Fruit fly (Drosophila melanogaster) whole organism, embryonic: ENCODE results near the gene CG46397.

ENCODE experiments used
- ATbp ChIP-seq: fragments of 200-800 bp; sonication (Bioruptor generic); optimal IDR thresholded peaks from 2 replicates; lab custom pipeline; 2017; ENCODE audit warnings: missing biosample characterization, mild to moderate bottlenecking, missing genetic modification characterization, missing genetic modification reagents
- CG10274 ChIP-seq: fragments of 200-800 bp; sonication (Bioruptor generic); optimal IDR thresholded peaks from 3 replicates; lab custom pipeline; 2017; ENCODE audit warnings: missing biosample characterization, mild to moderate bottlenecking, missing genetic modification characterization
- CG10979 ChIP-seq: fragments of 200-800 bp; sonication (Bioruptor generic); optimal IDR thresholded peaks from 2 replicates; lab custom pipeline; 2018; ENCODE audit warnings: missing biosample characterization, mild to moderate bottlenecking, missing genetic modification characterization, moderate library complexity
- CG11456 ChIP-seq: fragments of 200-800 bp; sonication (Bioruptor generic); IDR thresholded peaks from 3 replicates; pipeline ENCODE4 v1.3.6; 2022; ENCODE audit warnings: missing biosample characterization, missing genetic modification characterization
- CG11696 ChIP-seq: fragments of 200-800 bp; sonication (Bioruptor generic); IDR thresholded peaks from 2 replicates; pipeline ENCODE4 v1.3.6; 2022; ENCODE audit warnings: missing biosample characterization, missing genetic modification characterization
- CG12155 ChIP-seq: fragments of 200-800 bp; sonication (Bioruptor generic); optimal IDR thresholded peaks from 3 replicates; lab custom pipeline; 2016; ENCODE audit warnings: missing biosample characterization, missing genetic modification characterization
- CG1233 ChIP-seq: fragments of 200-800 bp; sonication (Bioruptor generic); optimal IDR thresholded peaks from 4 replicates; lab custom pipeline; 2018; ENCODE audit warnings: missing biosample characterization, mild to moderate bottlenecking, missing genetic modification characterization
- CG14667 ChIP-seq: fragments of 200-800 bp; sonication (Bioruptor generic); IDR thresholded peaks from 2 replicates; pipeline ENCODE4 v1.3.6; 2022; ENCODE audit warnings: missing biosample characterization, missing genetic modification characterization
- CG14860 ChIP-seq: fragments of 200-800 bp; sonication (Bioruptor generic); IDR thresholded peaks from 3 replicates; pipeline ENCODE4 v1.3.6; 2022; ENCODE audit warnings: missing biosample characterization, missing genetic modification characterization; ENCODE audit not compliant: partially characterized antibody
- CG15269 ChIP-seq: fragments of 200-800 bp; sonication (Bioruptor generic); optimal IDR thresholded peaks from 2 replicates; lab custom pipeline; 2018; ENCODE audit warnings: missing biosample characterization, mild to moderate bottlenecking, missing genetic modification characterization, moderate library complexity
- CG16813 ChIP-seq: fragments of 200-800 bp; sonication (Bioruptor generic); IDR thresholded peaks from 3 replicates; pipeline ENCODE4 v1.3.6; 2022; ENCODE audit warnings: missing biosample characterization, missing genetic modification characterization; ENCODE audit not compliant: partially characterized antibody
- CG17568 ChIP-seq: fragments of 200-800 bp; sonication (Bioruptor generic); optimal IDR thresholded peaks from 2 replicates; lab custom pipeline; 2018; ENCODE audit warnings: missing biosample characterization, mild to moderate bottlenecking, missing genetic modification characterization, moderate library complexity
- CG18476 ChIP-seq: fragments of 200-800 bp; sonication (Bioruptor generic); optimal IDR thresholded peaks from 2 replicates; lab custom pipeline; 2016; ENCODE audit warnings: missing biosample characterization, mild to moderate bottlenecking, missing genetic modification characterization
- CG2116 ChIP-seq: fragments of 200-800 bp; sonication (Bioruptor generic); optimal IDR thresholded peaks from 3 replicates; lab custom pipeline; 2018; ENCODE audit warnings: missing biosample characterization, mild to moderate bottlenecking, missing genetic modification characterization
- CG2120 ChIP-seq: fragments of 200-800 bp; sonication (Bioruptor generic); optimal IDR thresholded peaks from 3 replicates; lab custom pipeline; 2016; ENCODE audit warnings: missing biosample characterization, missing genetic modification characterization
- CG3726 ChIP-seq: fragments of 200-800 bp; sonication (Bioruptor generic); IDR thresholded peaks from 3 replicates; pipeline ENCODE4, ENCODE4 v1.3.6; 2022; ENCODE audit warnings: missing biosample characterization, missing genetic modification characterization
- CG3838 ChIP-seq: fragments of 200-800 bp; sonication (Bioruptor generic); optimal IDR thresholded peaks from 3 replicates; lab custom pipeline; 2016; ENCODE audit warnings: missing biosample characterization, missing genetic modification characterization
- CG8281 ChIP-seq: fragments of 200-800 bp; sonication (Bioruptor generic); optimal IDR thresholded peaks from 2 replicates; lab custom pipeline; 2018; ENCODE audit warnings: missing biosample characterization, mild to moderate bottlenecking, missing genetic modification characterization, moderate library complexity
- CG8765 ChIP-seq: fragments of 200-800 bp; sonication (Bioruptor generic); IDR thresholded peaks from 2 replicates; pipeline ENCODE4 v1.3.6; 2022; ENCODE audit warnings: missing biosample characterization, missing genetic modification characterization
- CG9797 ChIP-seq: fragments of 200-800 bp; sonication (Bioruptor generic); optimal IDR thresholded peaks from 3 replicates; lab custom pipeline; 2018; ENCODE audit warnings: missing biosample characterization, mild to moderate bottlenecking, missing genetic modification characterization
- Dp ChIP-seq: fragments of 200-800 bp; sonication (Bioruptor generic); optimal IDR thresholded peaks from 2 replicates; lab custom pipeline; 2018; ENCODE audit warnings: missing biosample characterization, mild to moderate bottlenecking, missing genetic modification characterization, moderate library complexity
- Drgx ChIP-seq: fragments of 200-800 bp; sonication (Bioruptor generic); IDR thresholded peaks from 2 replicates; pipeline ENCODE4 v1.3.6; 2022; ENCODE audit warnings: missing biosample characterization, missing genetic modification characterization
- Elba2 ChIP-seq: fragments of 200-800 bp; sonication (Bioruptor generic); optimal IDR thresholded peaks from 3 replicates; lab custom pipeline; 2016; ENCODE audit warnings: missing biosample characterization, missing genetic modification characterization
- Ets65A ChIP-seq: fragments of 200-800 bp; sonication (Bioruptor generic); peaks from one replicate; lab custom pipeline; 2016; ENCODE audit warnings: missing biosample characterization, missing genetic modification characterization
- HHEX ChIP-seq: fragments of 200-800 bp; sonication (Bioruptor generic); optimal IDR thresholded peaks from 3 replicates; lab custom pipeline; 2017; ENCODE audit warnings: missing biosample characterization, mild to moderate bottlenecking, missing genetic modification characterization, missing genetic modification reagents
- HLH4C ChIP-seq: fragments of 200-800 bp; sonication (Bioruptor generic); IDR thresholded peaks from 3 replicates; pipeline ENCODE4 v1.3.6; 2022; ENCODE audit warnings: missing biosample characterization, missing genetic modification characterization; ENCODE audit not compliant: partially characterized antibody
- Hey ChIP-seq: fragments of 200-800 bp; sonication (Bioruptor generic); optimal IDR thresholded peaks from 3 replicates; lab custom pipeline; 2018; ENCODE audit warnings: missing biosample characterization, mild to moderate bottlenecking, missing genetic modification characterization
- HmgZ ChIP-seq: fragments of 200-800 bp; sonication (Bioruptor generic); optimal IDR thresholded peaks from 2 replicates; lab custom pipeline; 2018; ENCODE audit warnings: missing biosample characterization, mild to moderate bottlenecking, missing genetic modification characterization
- Hr3 ChIP-seq: fragments of 200-800 bp; sonication (Bioruptor generic); optimal IDR thresholded peaks from 3 replicates; lab custom pipeline; 2016; ENCODE audit warnings: missing biosample characterization, missing genetic modification characterization
- Lhr ChIP-seq: fragments of 200-800 bp; sonication (Bioruptor generic); optimal IDR thresholded peaks from 3 replicates; lab custom pipeline; 2017; ENCODE audit warnings: mild to moderate bottlenecking, missing biosample characterization, missing genetic modification reagents, missing genetic modification characterization
- Pdp1 ChIP-seq, 2 experiments: fragments of 200-800 bp; sonication (Bioruptor generic); optimal IDR thresholded peaks; 3 replicates each; lab custom pipeline; 2016; ENCODE audit warnings: missing biosample characterization in 2 of 2, missing genetic modification characterization in 2 of 2, mild to moderate bottlenecking in 1 of 2, moderate library complexity in 1 of 2
- Rfx ChIP-seq: fragments of 200-800 bp; sonication (Bioruptor generic); IDR thresholded peaks from 2 replicates; pipeline ENCODE4 v1.3.6; 2022; ENCODE audit warnings: missing biosample characterization, missing genetic modification characterization
- aop ChIP-seq: fragments of 200-800 bp; sonication (Bioruptor generic); IDR thresholded peaks from 2 replicates; pipeline ENCODE4 v1.3.6; 2022; ENCODE audit warnings: missing biosample characterization, missing genetic modification characterization
- btn ChIP-seq: fragments of 200-800 bp; sonication (Bioruptor generic); optimal IDR thresholded peaks from 2 replicates; lab custom pipeline; 2016; ENCODE audit warnings: missing biosample characterization, missing genetic modification characterization
- ci ChIP-seq: fragments of 200-800 bp; sonication (Bioruptor generic); IDR thresholded peaks from 3 replicates; pipeline ENCODE4 v1.3.6; 2022; ENCODE audit warnings: missing biosample characterization, missing genetic modification characterization
- disco-r ChIP-seq: fragments of 200-800 bp; sonication (Bioruptor generic); optimal IDR thresholded peaks from 2 replicates; lab custom pipeline; 2016; ENCODE audit warnings: missing biosample characterization, missing genetic modification characterization
- fd102C ChIP-seq: fragments of 200-800 bp; sonication (Bioruptor generic); optimal IDR thresholded peaks from 2 replicates; lab custom pipeline; 2018; ENCODE audit warnings: missing biosample characterization, mild to moderate bottlenecking, missing genetic modification characterization, moderate library complexity
- gem ChIP-seq: fragments of 200-800 bp; sonication (Bioruptor generic); optimal IDR thresholded peaks from 2 replicates; lab custom pipeline; 2019; ENCODE audit warnings: missing biosample characterization, mild to moderate bottlenecking, missing genetic modification characterization, moderate library complexity
- grn ChIP-seq: fragments of 200-800 bp; sonication (Bioruptor generic); optimal IDR thresholded peaks from 3 replicates; lab custom pipeline; 2017; ENCODE audit warnings: missing biosample characterization, missing genetic modification characterization
- gro ChIP-seq: fragments of 200-800 bp; sonication (Bioruptor generic); optimal IDR thresholded peaks from 2 replicates; lab custom pipeline; 2016; ENCODE audit warnings: missing biosample characterization, missing genetic modification characterization
- lbe ChIP-seq: fragments of 200-800 bp; sonication (Bioruptor generic); optimal IDR thresholded peaks from 2 replicates; lab custom pipeline; 2016; ENCODE audit warnings: missing biosample characterization, mild to moderate bottlenecking, missing genetic modification characterization
- lov ChIP-seq, 2 experiments: fragments of 200-800 bp in 1 of 2; fragments of >200 bp in 1 of 2; sonication (Bioruptor generic) in 1 of 2; IDR thresholded peaks in 1 of 2; optimal IDR thresholded peaks in 1 of 2; 2 replicates in 1 of 2; 3 replicates in 1 of 2; pipeline versions ENCODE4 v1.3.6 to Lab custom; 2017 to 2022; ENCODE audit warnings: missing biosample characterization in 1 of 2, missing genetic modification characterization in 1 of 2
- luna ChIP-seq: fragments of 200-800 bp; sonication (Bioruptor generic); optimal IDR thresholded peaks from 2 replicates; lab custom pipeline; 2016; ENCODE audit warnings: missing biosample characterization, missing genetic modification characterization
- sqz ChIP-seq: fragments of 200-800 bp; sonication (Bioruptor generic); optimal IDR thresholded peaks from 3 replicates; lab custom pipeline; 2018; ENCODE audit warnings: missing biosample characterization, mild to moderate bottlenecking, missing genetic modification characterization
- trem ChIP-seq: fragments of 200-800 bp; optimal IDR thresholded peaks from 3 replicates; lab custom pipeline; 2019; ENCODE audit warnings: missing biosample characterization, mild to moderate bottlenecking, missing genetic modification characterization, moderate library complexity

The CG46397 gene

DNA sequence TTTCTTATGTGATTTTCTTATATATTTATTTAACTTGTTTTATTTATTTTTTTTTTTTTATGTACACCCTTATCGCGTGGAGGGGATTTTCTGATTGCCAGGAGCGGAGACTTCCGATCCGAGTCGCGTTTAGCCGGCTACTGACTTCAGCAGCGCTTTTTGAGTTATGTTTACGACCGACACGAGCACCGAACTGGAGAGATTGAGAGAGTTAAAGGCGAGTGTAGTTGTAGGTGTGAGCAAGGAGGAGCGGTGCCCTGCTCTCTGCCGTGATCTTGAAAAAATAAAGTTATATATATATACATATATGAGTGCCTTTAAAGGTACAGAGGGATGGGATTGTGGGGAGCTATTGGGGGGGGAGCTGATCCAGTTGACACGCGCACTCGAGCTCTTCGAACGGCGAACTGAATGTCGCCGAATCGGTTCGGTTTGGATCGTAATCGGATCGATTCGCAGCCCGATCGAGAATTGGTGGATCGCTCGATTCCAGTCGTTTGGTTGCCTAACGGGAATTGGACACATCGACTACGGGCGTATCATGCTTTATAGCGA is 42.0 kb downstream of the CG46397 start, which contains the start of gene rost (continued):
- TF ChIP-seq CG10274 (no peak), Elba2 (GFP tag; lab: Kevin White, UChicago) (no peak), ATbp (no peak), Ets65A (GFP tag; lab: Kevin White, UChicago) (no peak), Hey (tag; lab: Kevin White, UChicago) (peak; percentile 82), CG3838 (GFP tag; lab: Kevin White, UChicago) (no peak), btn (GFP tag; lab: Kevin White, UChicago) (no peak), CG12155 (GFP tag; lab: Kevin White, UChicago) (no peak), gem (tag; lab: Kevin White, UChicago) (no peak), CG9797 (GFP tag; lab: Kevin White, UChicago) (no peak), HHEX (GFP tag; lab: Kevin White, UChicago) (no peak), HLH4C (GFP tag; lab: Robert Waterston, UW) (no peak), CG14860 (no peak), luna (GFP tag; lab: Kevin White, UChicago) (no peak), Lhr (GFP tag; lab: Kevin White, UChicago) (no peak), sqz (GFP tag; lab: Kevin White, UChicago) (no peak), CG15269 (tag; lab: Kevin White, UChicago) (no peak), gro (GFP tag; lab: Kevin White, UChicago) (no peak), CG8765 (GFP tag; lab: Robert Waterston, UW) (no peak), CG8281 (no peak), disco-r (GFP tag; lab: Kevin White, UChicago) (no peak), aop (GFP tag; lab: Robert Waterston, UW) (no peak), CG17568 (GFP tag; lab: Kevin White, UChicago) (no peak), CG10979 (no peak), CG18476 (GFP tag; lab: Kevin White, UChicago) (no peak), ci (GFP tag; lab: Robert Waterston, UW) (no peak), CG2116 (GFP tag; lab: Kevin White, UChicago) (no peak), CG11456 (GFP tag; lab: Robert Waterston, UW) (no peak), Dp (no peak), HmgZ (peak; percentile 44), CG1233 (no peak), grn (peak; percentile 73), CG16813 (no peak), CG3726 (no peak), lov (optimal IDR thresholded peaks at IDR 0.05; lab: Kevin White, UChicago) (no peak), lov (GFP tag; IDR thresholded peaks at IDR 0.05; lab: Robert Waterston, UW) (no peak), CG14667 (GFP tag; lab: Robert Waterston, UW) (no peak), Hr3 (GFP tag; lab: Kevin White, UChicago) (no peak), Drgx (no peak), lbe (GFP tag; lab: Kevin White, UChicago) (peak; percentile 54), fd102C (no peak), Rfx (GFP tag; lab: Robert Waterston, UW) (no peak), Pdp1 (GFP tag; optimal IDR thresholded peaks at IDR 0.05; lab: Kevin White, UChicago) (peak in 1 of 2 experiments; percentile 69), CG2120 (GFP tag; lab: Kevin White, UChicago) (no peak), trem (no peak), CG11696 (GFP tag; lab: Robert Waterston, UW) (no peak)
